Worm (Caenorhabditis elegans) whole organism, midembryonic: Measurements from ENCODE around the gene C02F5.2.

ENCODE experiments used
- T22C8.4 ChIP-seq: fragments of 200-800 bp; sonication (Bioruptor generic); IDR thresholded peaks from 2 replicates; pipeline ENCODE4 v1.3.6; 2022; ENCODE audit warnings: missing genetic modification characterization, missing compliant biosample characterization
- klf-2 ChIP-seq: fragments of 200-800 bp; sonication (Bioruptor generic); conservative IDR thresholded peaks from 2 replicates; pipeline ENCODE4 v1.3.6; 2022; ENCODE audit warnings: missing genetic modification reagents, missing genetic modification characterization, missing compliant biosample characterization
- med-1 ChIP-seq: sonication (generic microtip); optimal IDR thresholded peaks from 2 replicates; lab custom pipeline; 2017; ENCODE audit warnings: missing genetic modification characterization, mild to moderate bottlenecking, missing compliant biosample characterization, antibody characterized with exemption, missing genetic modification reagents; ENCODE audit not compliant: insufficient read depth

ce11 chrIII:8271676-8272225 is 22.3 kb downstream of the C02F5.2 start, which contains the start of the genes mps-4 and F09G8.10:
- TF ChIP-seq klf-2 (no peak), T22C8.4 (GFP tag; lab: Robert Waterston, UW) (no peak), med-1 (GFP tag; lab: Kevin White, UChicago) (no peak)
